Worm (Caenorhabditis elegans) whole organism, L3 larva: ENCODE results near the gene C13A10.1.

Experiments used
- R02D3.7 ChIP-seq: fragments of 150-350 bp; optimal IDR thresholded peaks from 2 replicates; lab custom pipeline; 2014; ENCODE audit warnings: missing biosample characterization, missing genetic modification characterization
- aly-2 ChIP-seq: fragments of 150-350 bp; optimal IDR thresholded peaks from 2 replicates; lab custom pipeline; 2014; ENCODE audit warnings: missing biosample characterization, missing genetic modification characterization
- ama-1 ChIP-seq: fragments of 150-350 bp; optimal IDR thresholded peaks from 2 replicates; lab custom pipeline; 2018
- ceh-16 ChIP-seq: sonication (generic microtip); optimal IDR thresholded peaks from 2 replicates; lab custom pipeline; 2017; ENCODE audit warnings: missing biosample characterization, missing genetic modification characterization
- ceh-28 ChIP-seq: fragments of 150-350 bp; optimal IDR thresholded peaks from 2 replicates; lab custom pipeline; 2014; ENCODE audit warnings: missing biosample characterization, missing genetic modification reagents, missing genetic modification characterization
- ceh-82 ChIP-seq: fragments of 150-350 bp; optimal IDR thresholded peaks from 2 replicates; lab custom pipeline; 2014; ENCODE audit warnings: missing biosample characterization, missing genetic modification characterization
- egl-5 ChIP-seq: fragments of 150-350 bp; optimal IDR thresholded peaks from 2 replicates; lab custom pipeline; 2017; ENCODE audit warnings: missing biosample characterization, missing genetic modification reagents, missing genetic modification characterization, inconsistent platforms
- elt-1 ChIP-seq: fragments of 150-350 bp; optimal IDR thresholded peaks from 2 replicates; lab custom pipeline; 2014; ENCODE audit warnings: missing biosample characterization, missing genetic modification characterization
- elt-2 ChIP-seq: sonication (generic microtip); optimal IDR thresholded peaks from 2 replicates; lab custom pipeline; 2016; ENCODE audit warnings: missing genetic modification reagents, mild to moderate bottlenecking, missing genetic modification characterization, missing compliant biosample characterization
- elt-3 ChIP-seq, 3 experiments: fragments of 150-350 bp in 1 of 3; sonication (generic microtip) in 2 of 3; optimal IDR thresholded peaks; 2 replicates in 2 of 3; 4 replicates in 1 of 3; lab custom pipeline; 2014 to 2017; ENCODE audit warnings: missing biosample characterization in 3 of 3, missing genetic modification characterization in 3 of 3
- eor-1 ChIP-seq, 2 experiments: fragments of 150-350 bp; optimal IDR thresholded peaks; 2 replicates each; lab custom pipeline; 2014 to 2018; ENCODE audit warnings: missing biosample characterization in 2 of 2, missing genetic modification characterization in 2 of 2
- fkh-10 ChIP-seq: sonication (generic microtip); optimal IDR thresholded peaks from 2 replicates; lab custom pipeline; 2017; ENCODE audit warnings: missing biosample characterization, missing genetic modification reagents, missing genetic modification characterization
- fkh-2 ChIP-seq: fragments of 150-350 bp; optimal IDR thresholded peaks from 2 replicates; lab custom pipeline; 2014; ENCODE audit warnings: missing biosample characterization, missing genetic modification reagents, missing genetic modification characterization
- fos-1 ChIP-seq: fragments of 150-350 bp; optimal IDR thresholded peaks from 2 replicates; lab custom pipeline; 2014; ENCODE audit warnings: missing biosample characterization, missing genetic modification characterization
- hmg-11 ChIP-seq: sonication (generic microtip); optimal IDR thresholded peaks from 2 replicates; lab custom pipeline; 2016; ENCODE audit warnings: missing genetic modification characterization, missing compliant biosample characterization
- jun-1 ChIP-seq: fragments of 150-350 bp; optimal IDR thresholded peaks from 2 replicates; lab custom pipeline; 2014; ENCODE audit warnings: missing biosample characterization, missing genetic modification reagents, missing genetic modification characterization
- lin-15B ChIP-seq: fragments of 150-350 bp; optimal IDR thresholded peaks from 2 replicates; lab custom pipeline; 2014; ENCODE audit warnings: missing biosample characterization, missing genetic modification characterization
- lin-39 ChIP-seq: fragments of 150-350 bp; optimal IDR thresholded peaks from 2 replicates; lab custom pipeline; 2018; ENCODE audit warnings: missing biosample characterization, missing genetic modification reagents, missing genetic modification characterization
- lsy-12 ChIP-seq: sonication (generic microtip); optimal IDR thresholded peaks from 2 replicates; lab custom pipeline; 2016; ENCODE audit warnings: mild to moderate bottlenecking, missing genetic modification characterization, missing compliant biosample characterization
- mml-1 ChIP-seq: fragments of 150-350 bp; sonication (generic microtip); optimal IDR thresholded peaks from 3 replicates; lab custom pipeline; 2014; ENCODE audit warnings: missing biosample characterization, missing genetic modification characterization
- nfya-1 ChIP-seq: sonication (generic microtip); optimal IDR thresholded peaks from 2 replicates; lab custom pipeline; 2017; ENCODE audit warnings: missing genetic modification characterization, mild to moderate bottlenecking, missing compliant biosample characterization, antibody characterized with exemption, moderate library complexity; ENCODE audit not compliant: insufficient read depth
- nhr-11 ChIP-seq: fragments of 150-350 bp; optimal IDR thresholded peaks from 2 replicates; lab custom pipeline; 2014; ENCODE audit warnings: missing biosample characterization, missing genetic modification characterization
- nhr-12 ChIP-seq: fragments of 150-350 bp; optimal IDR thresholded peaks from 2 replicates; lab custom pipeline; 2014; ENCODE audit warnings: missing biosample characterization, missing genetic modification characterization
- nhr-237 ChIP-seq: fragments of 150-350 bp; optimal IDR thresholded peaks from 2 replicates; lab custom pipeline; 2014; ENCODE audit warnings: missing biosample characterization, missing genetic modification characterization
- nhr-25 ChIP-seq: sonication (generic microtip); optimal IDR thresholded peaks from 2 replicates; lab custom pipeline; 2017; ENCODE audit warnings: missing biosample characterization, missing genetic modification characterization
- nhr-28 ChIP-seq: fragments of 150-350 bp; optimal IDR thresholded peaks from 2 replicates; lab custom pipeline; 2014; ENCODE audit warnings: missing biosample characterization, missing genetic modification characterization
- nhr-67 ChIP-seq: fragments of 150-350 bp; optimal IDR thresholded peaks from 2 replicates; lab custom pipeline; 2014; ENCODE audit warnings: missing biosample characterization, missing genetic modification characterization
- nhr-76 ChIP-seq: fragments of 150-350 bp; sonication (generic microtip); optimal IDR thresholded peaks from 5 replicates; lab custom pipeline; 2014; ENCODE audit warnings: missing biosample characterization, missing genetic modification characterization
- nhr-77 ChIP-seq: fragments of 150-350 bp; optimal IDR thresholded peaks from 2 replicates; lab custom pipeline; 2014; ENCODE audit warnings: missing biosample characterization, missing genetic modification characterization
- pha-4 ChIP-seq: fragments of 150-350 bp; optimal IDR thresholded peaks from 2 replicates; lab custom pipeline; 2014; ENCODE audit warnings: missing biosample characterization, missing genetic modification reagents, missing genetic modification characterization
- sea-2 ChIP-seq: fragments of 150-350 bp; sonication (generic microtip); optimal IDR thresholded peaks from 4 replicates; lab custom pipeline; 2014; ENCODE audit warnings: missing biosample characterization, missing genetic modification reagents, missing genetic modification characterization
- snpc-4 ChIP-seq: fragments of 150-350 bp; optimal IDR thresholded peaks from 2 replicates; lab custom pipeline; 2014; ENCODE audit warnings: missing biosample characterization, missing genetic modification characterization
- tbx-2 ChIP-seq: sonication (generic microtip); optimal IDR thresholded peaks from 2 replicates; lab custom pipeline; 2016; ENCODE audit warnings: mild to moderate bottlenecking, missing genetic modification characterization, missing compliant biosample characterization
- unc-62 ChIP-seq: fragments of 150-350 bp; sonication (generic microtip); optimal IDR thresholded peaks from 4 replicates; lab custom pipeline; 2014; ENCODE audit warnings: missing biosample characterization, missing genetic modification reagents, missing genetic modification characterization
- ztf-11 ChIP-seq: fragments of 150-350 bp; optimal IDR thresholded peaks from 2 replicates; lab custom pipeline; 2014; ENCODE audit warnings: missing biosample characterization, missing genetic modification characterization

Gene C13A10.1

DNA sequence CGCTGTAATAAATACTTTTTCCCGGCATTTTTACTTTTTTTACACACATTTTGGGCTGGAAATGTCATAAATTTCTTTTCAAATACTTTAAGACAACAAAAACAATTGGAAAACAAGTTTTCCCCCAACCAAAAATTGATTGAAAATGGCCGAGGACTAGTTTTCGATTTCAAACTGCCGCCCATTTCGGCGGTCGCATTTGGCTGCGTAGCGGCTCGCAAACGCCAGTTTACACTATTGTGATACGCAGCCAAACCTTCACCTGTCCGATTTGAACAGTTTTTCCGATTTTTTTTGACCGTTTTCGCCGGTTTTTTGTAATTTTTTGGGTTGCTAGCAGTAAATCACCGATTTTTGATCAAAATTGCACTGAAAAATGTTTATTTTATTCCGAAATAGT, 35.0 kb downstream of the C13A10.1 start (continued):
- TF ChIP-seq nhr-12 (no peak), fkh-10 (GFP tag; lab: Kevin White, UChicago) (peak; percentile 77)

DNA sequence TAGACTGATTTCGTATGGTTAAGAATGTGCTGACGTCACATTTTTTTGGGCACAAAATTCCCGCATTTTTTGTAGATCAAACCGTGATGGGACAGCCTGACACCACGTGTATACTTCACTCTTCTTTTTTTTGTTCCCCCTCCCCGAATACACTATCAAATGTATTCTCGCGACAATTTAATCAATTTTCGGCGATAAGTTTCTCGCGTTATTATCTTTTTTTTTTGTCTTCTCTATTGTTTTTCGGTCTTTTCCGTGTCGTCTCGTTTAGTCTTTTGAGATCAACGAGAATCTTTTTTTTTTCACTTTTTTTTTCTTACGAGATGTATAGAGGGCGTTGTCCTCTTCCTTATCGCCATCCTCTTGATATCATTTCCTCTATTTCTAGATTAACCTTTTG, 40.2 kb downstream of the C13A10.1 start:
- TF ChIP-seq lsy-12 (tag; lab: Kevin White, UChicago) (no peak), fkh-2 (tag; lab: Kevin White, UChicago) (no peak), snpc-4 (tag; lab: Kevin White, UChicago) (no peak), elt-3 (tag; optimal IDR thresholded peaks at IDR 0.05; lab: Kevin White, UChicago) (peak in 1 of 3 experiments; percentile 5), eor-1 (tag; optimal IDR thresholded peaks at IDR 0.05; lab: Kevin White, UChicago) (no peak), fos-1 (tag; lab: Kevin White, UChicago) (no peak), nhr-76 (tag; lab: Kevin White, UChicago) (no peak), elt-2 (tag; lab: Kevin White, UChicago) (peak; percentile 52)

DNA sequence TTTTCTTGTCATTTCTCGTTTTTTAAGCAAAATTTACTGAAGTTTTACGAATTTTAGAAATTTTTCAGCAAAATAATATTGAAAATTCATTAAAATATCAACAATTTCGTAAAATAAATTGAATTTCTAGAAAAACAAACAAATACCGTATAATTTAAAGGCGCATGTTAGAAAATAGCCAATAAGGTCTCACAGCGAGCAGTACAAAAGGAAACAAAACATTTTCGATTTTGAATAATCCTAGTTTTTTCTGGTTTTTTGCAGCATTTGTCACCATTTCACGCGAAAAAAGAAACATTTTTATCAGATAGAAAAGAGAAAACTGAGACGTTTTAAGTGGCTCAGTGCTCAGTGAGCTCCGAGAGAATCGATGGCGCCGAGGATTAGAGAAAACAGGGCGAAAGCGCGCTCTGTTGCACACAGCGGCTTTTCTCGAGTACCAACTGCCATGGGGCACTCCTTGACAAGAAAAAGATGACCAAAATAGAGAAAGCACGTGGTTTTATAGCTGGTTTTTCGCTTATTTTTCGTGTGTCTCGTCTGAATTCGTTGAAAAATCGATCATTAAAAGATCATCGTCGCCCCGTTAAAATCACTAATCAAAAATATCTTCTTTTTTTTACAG, 45.4 kb downstream of the C13A10.1 start, which contains the start of the genes alh-6 and fcho-1:
Gene alh-6, minus strand, starts transcription at position 242 of the 625 bp plus-strand sequence.
Gene fcho-1, plus strand, starts transcription at position 624 of the 625 bp plus-strand sequence.
- TF ChIP-seq R02D3.7 (no peak), egl-5 (tag; lab: Kevin White, UChicago) (no peak), ztf-11 (tag; lab: Kevin White, UChicago) (no peak), eor-1 (tag; optimal IDR thresholded peaks at IDR 0.05; lab: Kevin White, UChicago) (no peak), ama-1 (lab: Kevin White, UChicago) (peak; percentile 6), aly-2 (no peak), fkh-2 (tag; lab: Kevin White, UChicago) (no peak), ceh-28 (no peak), jun-1 (tag; lab: Kevin White, UChicago) (no peak), fkh-10 (GFP tag; lab: Kevin White, UChicago) (no peak), nhr-11 (tag; lab: Kevin White, UChicago) (no peak), pha-4 (tag; lab: Kevin White, UChicago) (peak; percentile 42), sea-2 (GFP tag; lab: Kevin White, UChicago) (no peak), hmg-11 (peak; percentile 14), tbx-2 (tag; lab: Kevin White, UChicago) (no peak), lin-15B (peak; percentile 71), nfya-1 (tag; lab: Kevin White, UChicago) (peak; percentile 46), lsy-12 (tag; lab: Kevin White, UChicago) (peak; percentile 13), ceh-16 (tag; lab: Kevin White, UChicago) (no peak), unc-62 (GFP tag; lab: Kevin White, UChicago) (no peak), nhr-67 (tag; lab: Kevin White, UChicago) (no peak), lin-39 (peak; percentile 58), nhr-12 (no peak)

DNA sequence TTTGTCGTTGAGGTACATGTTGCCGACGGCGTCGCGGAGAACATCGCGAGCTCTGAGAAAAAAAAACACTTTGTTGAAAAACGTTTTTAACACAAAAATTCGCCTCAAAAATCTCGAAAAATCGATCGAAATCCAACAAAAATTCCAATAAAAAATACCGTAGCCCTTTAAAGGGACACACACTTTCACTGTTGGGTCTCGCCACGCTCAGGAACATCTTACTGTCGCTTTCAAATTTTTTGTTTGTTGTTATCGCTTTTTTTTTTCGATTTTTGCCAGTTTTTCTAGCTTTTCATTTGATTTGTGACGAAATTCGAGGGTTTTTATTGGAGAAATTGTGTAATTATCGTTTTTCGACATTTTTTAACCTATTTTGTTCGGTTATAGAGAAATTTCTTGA, 48.9 kb downstream of the C13A10.1 start:
- TF ChIP-seq nhr-28 (tag; lab: Kevin White, UChicago) = no peak
- TF ChIP-seq ceh-82 = no peak
- no peak for TF ChIP-seq elt-1 (tag; lab: Kevin White, UChicago)
- no peak for TF ChIP-seq sea-2 (GFP tag; lab: Kevin White, UChicago)
- TF ChIP-seq nhr-237 = no peak
- no peak for TF ChIP-seq fkh-2 (tag; lab: Kevin White, UChicago)
- TF ChIP-seq mml-1 (tag; lab: Kevin White, UChicago) = no peak
- TF ChIP-seq nhr-25 (tag; lab: Kevin White, UChicago) = no peak
- no peak for TF ChIP-seq unc-62 (GFP tag; lab: Kevin White, UChicago)
- TF ChIP-seq ceh-28 = no peak
- TF ChIP-seq nhr-77 (tag; lab: Kevin White, UChicago) = no peak
- TF ChIP-seq lin-15B = no peak
- TF ChIP-seq ceh-16 (tag; lab: Kevin White, UChicago) = no peak
- TF ChIP-seq eor-1 (tag; optimal IDR thresholded peaks at IDR 0.05; lab: Kevin White, UChicago) = no peak
- TF ChIP-seq ztf-11 (tag; lab: Kevin White, UChicago) = no peak
- no peak for TF ChIP-seq elt-3 (tag; optimal IDR thresholded peaks at IDR 0.05; lab: Kevin White, UChicago)
